Fruit fly (Drosophila melanogaster) whole organism, embryonic: ENCODE results near the gene CG17327.
A peak's percentile ranks its signal among the peaks of the same experiment; 100 is the strongest.

Source experiments
- CG10147 ChIP-seq: fragments of 200-800 bp; sonication (Bioruptor generic); optimal IDR thresholded peaks from 2 replicates; lab custom pipeline; 2019; ENCODE audit warnings: missing biosample characterization, mild to moderate bottlenecking, missing genetic modification characterization, moderate library complexity
- CG10959 ChIP-seq: fragments of 200-800 bp; sonication (Bioruptor generic); IDR thresholded peaks from 2 replicates; pipeline ENCODE4 v1.3.6; 2022; ENCODE audit warnings: missing biosample characterization, missing genetic modification characterization
- CG11723 ChIP-seq: fragments of 200-800 bp; sonication (Bioruptor generic); optimal IDR thresholded peaks from 2 replicates; lab custom pipeline; 2017; ENCODE audit warnings: missing biosample characterization, mild to moderate bottlenecking, missing genetic modification characterization
- CG12071 ChIP-seq: fragments of 200-800 bp; sonication (Bioruptor generic); optimal IDR thresholded peaks from 3 replicates; lab custom pipeline; 2018; ENCODE audit warnings: missing biosample characterization, mild to moderate bottlenecking, missing genetic modification characterization
- CG12769 ChIP-seq: fragments of 200-800 bp; sonication (Bioruptor generic); optimal IDR thresholded peaks from 2 replicates; lab custom pipeline; 2019; ENCODE audit warnings: missing biosample characterization, mild to moderate bottlenecking, missing genetic modification characterization, moderate library complexity
- CG13123 ChIP-seq: fragments of 200-800 bp; sonication (Bioruptor generic); optimal IDR thresholded peaks from 2 replicates; lab custom pipeline; 2016; ENCODE audit warnings: missing biosample characterization, missing genetic modification characterization
- CG2678 ChIP-seq: fragments of 200-800 bp; sonication (Bioruptor generic); optimal IDR thresholded peaks from 3 replicates; lab custom pipeline; 2019; ENCODE audit warnings: missing biosample characterization, mild to moderate bottlenecking, missing genetic modification characterization, moderate library complexity
- CG31365 ChIP-seq: fragments of 200-800 bp; sonication (Bioruptor generic); optimal IDR thresholded peaks from 2 replicates; lab custom pipeline; 2018; ENCODE audit warnings: missing biosample characterization, mild to moderate bottlenecking, missing genetic modification characterization
- CG31388 ChIP-seq: fragments of 200-800 bp; sonication (Bioruptor generic); optimal IDR thresholded peaks from 2 replicates; lab custom pipeline; 2016; ENCODE audit warnings: missing biosample characterization, missing genetic modification characterization
- CG32532 ChIP-seq: fragments of 200-800 bp; sonication (Bioruptor generic); IDR thresholded peaks from 2 replicates; pipeline ENCODE4 v1.3.6; 2022; ENCODE audit warnings: missing biosample characterization, missing genetic modification characterization
- CG7372 ChIP-seq: fragments of 200-800 bp; sonication (Bioruptor generic); IDR thresholded peaks from 2 replicates; pipeline ENCODE4 v1.3.6; 2022; ENCODE audit warnings: missing biosample characterization, missing genetic modification characterization
- CG7745 ChIP-seq: fragments of 200-800 bp; sonication (Bioruptor generic); optimal IDR thresholded peaks from 2 replicates; lab custom pipeline; 2018; ENCODE audit warnings: missing biosample characterization, mild to moderate bottlenecking, missing genetic modification characterization, moderate library complexity
- CG7786 ChIP-seq: fragments of 200-800 bp; sonication (Bioruptor generic); optimal IDR thresholded peaks from 2 replicates; lab custom pipeline; 2016; ENCODE audit warnings: missing biosample characterization, missing genetic modification characterization
- CG9609 ChIP-seq: fragments of 200-800 bp; sonication (Bioruptor generic); optimal IDR thresholded peaks from 3 replicates; lab custom pipeline; 2016; ENCODE audit warnings: missing biosample characterization, missing genetic modification characterization
- Chrac-16 ChIP-seq: fragments of 200-800 bp; sonication (Bioruptor generic); optimal IDR thresholded peaks from 3 replicates; lab custom pipeline; 2016; ENCODE audit warnings: missing biosample characterization, missing genetic modification characterization
- D19A ChIP-seq: fragments of 200-800 bp; optimal IDR thresholded peaks from 3 replicates; lab custom pipeline; 2019; ENCODE audit warnings: missing biosample characterization, mild to moderate bottlenecking, missing genetic modification characterization, moderate library complexity
- Dp ChIP-seq: fragments of 200-800 bp; sonication (Bioruptor generic); optimal IDR thresholded peaks from 2 replicates; lab custom pipeline; 2018; ENCODE audit warnings: missing biosample characterization, mild to moderate bottlenecking, missing genetic modification characterization, moderate library complexity
- Eip74EF ChIP-seq, 2 experiments: fragments of 200-800 bp in 1 of 2; fragments of >200 bp in 1 of 2; sonication (Bioruptor generic) in 1 of 2; optimal IDR thresholded peaks; 2 replicates each; lab custom pipeline; 2017 to 2019; ENCODE audit warnings: missing biosample characterization in 2 of 2, missing genetic modification characterization in 2 of 2, mild to moderate bottlenecking in 1 of 2, moderate library complexity in 1 of 2
- HLH3B ChIP-seq: fragments of 200-800 bp; sonication (Bioruptor generic); IDR thresholded peaks from 2 replicates; pipeline ENCODE4 v1.3.6; 2022; ENCODE audit warnings: missing biosample characterization, missing genetic modification characterization
- Hr39 ChIP-seq: fragments of >200 bp; optimal IDR thresholded peaks from 2 replicates; lab custom pipeline; 2017
- Myb ChIP-seq: fragments of 200-800 bp; sonication (Bioruptor generic); optimal IDR thresholded peaks from 2 replicates; lab custom pipeline; 2016; ENCODE audit warnings: missing biosample characterization, missing genetic modification characterization
- Nf-YA ChIP-seq: fragments of 200-800 bp; sonication (Bioruptor generic); IDR thresholded peaks from 2 replicates; pipeline ENCODE4 v1.3.6; 2022; ENCODE audit warnings: missing biosample characterization, missing genetic modification characterization
- Oaz ChIP-seq: fragments of 200-800 bp; sonication (Bioruptor generic); IDR thresholded peaks from 2 replicates; pipeline ENCODE4 v1.3.6; 2022; ENCODE audit warnings: missing biosample characterization, missing genetic modification characterization
- Rx ChIP-seq: fragments of 200-800 bp; sonication (Bioruptor generic); IDR thresholded peaks from 2 replicates; pipeline ENCODE4 v1.3.6; 2022; ENCODE audit warnings: missing biosample characterization, missing genetic modification characterization
- Side ChIP-seq: fragments of 200-800 bp; sonication (Bioruptor generic); optimal IDR thresholded peaks from 2 replicates; lab custom pipeline; 2016; ENCODE audit warnings: missing biosample characterization, missing genetic modification characterization
- Sox100B ChIP-seq: fragments of 200-800 bp; sonication (Bioruptor generic); optimal IDR thresholded peaks from 3 replicates; lab custom pipeline; 2018; ENCODE audit warnings: missing biosample characterization, mild to moderate bottlenecking, missing genetic modification characterization
- Xbp1 ChIP-seq: fragments of 200-800 bp; sonication (Bioruptor generic); optimal IDR thresholded peaks from 3 replicates; lab custom pipeline; 2016; ENCODE audit warnings: missing biosample characterization, mild to moderate bottlenecking, missing genetic modification characterization
- aop ChIP-seq: fragments of 200-800 bp; sonication (Bioruptor generic); IDR thresholded peaks from 2 replicates; pipeline ENCODE4 v1.3.6; 2022; ENCODE audit warnings: missing biosample characterization, missing genetic modification characterization
- ash1 ChIP-seq: fragments of 200-800 bp; sonication (Bioruptor generic); optimal IDR thresholded peaks from 2 replicates; lab custom pipeline; 2018; ENCODE audit warnings: missing biosample characterization, mild to moderate bottlenecking, missing genetic modification characterization
- corto ChIP-seq: fragments of 200-800 bp; sonication (Bioruptor generic); optimal IDR thresholded peaks from 2 replicates; lab custom pipeline; 2016; ENCODE audit warnings: missing biosample characterization, mild to moderate bottlenecking, missing genetic modification characterization, moderate library complexity
- crol ChIP-seq: fragments of 200-800 bp; sonication (Bioruptor generic); IDR thresholded peaks from 2 replicates; pipeline ENCODE4 v1.3.6; 2022; ENCODE audit warnings: missing biosample characterization, missing genetic modification characterization
- dati ChIP-seq: fragments of 200-800 bp; sonication (Bioruptor generic); IDR thresholded peaks from 2 replicates; pipeline ENCODE4 v1.3.6; 2022; ENCODE audit warnings: missing biosample characterization, missing genetic modification characterization
- disco-r ChIP-seq: fragments of 200-800 bp; sonication (Bioruptor generic); optimal IDR thresholded peaks from 2 replicates; lab custom pipeline; 2016; ENCODE audit warnings: missing biosample characterization, missing genetic modification characterization
- esg ChIP-seq: fragments of 200-800 bp; sonication (Bioruptor generic); conservative IDR thresholded peaks from 2 replicates; pipeline ENCODE4 v1.3.6; 2022; ENCODE audit warnings: missing biosample characterization, missing genetic modification characterization
- eve ChIP-seq, 2 experiments: fragments of >200 bp; optimal IDR thresholded peaks; 2 replicates each; lab custom pipeline; 2017; ENCODE audit warnings: missing biosample characterization in 2 of 2, missing genetic modification characterization in 2 of 2
- ftz-f1 ChIP-seq: fragments of 200-800 bp; sonication (Bioruptor generic); optimal IDR thresholded peaks from 2 replicates; lab custom pipeline; 2016; ENCODE audit warnings: missing biosample characterization, missing genetic modification characterization
- h ChIP-seq: fragments of >200 bp; optimal IDR thresholded peaks from 2 replicates; lab custom pipeline; 2017
- hth ChIP-seq: fragments of >200 bp; optimal IDR thresholded peaks from 2 replicates; lab custom pipeline; 2017; ENCODE audit warnings: inconsistent platforms
- klu ChIP-seq: fragments of 200-800 bp; sonication (Bioruptor generic); IDR thresholded peaks from 2 replicates; pipeline ENCODE4 v1.3.6; 2022; ENCODE audit warnings: missing biosample characterization, missing genetic modification characterization
- lilli ChIP-seq: fragments of 200-800 bp; sonication (Bioruptor generic); optimal IDR thresholded peaks from 3 replicates; lab custom pipeline; 2016; ENCODE audit warnings: missing biosample characterization, missing genetic modification characterization
- luna ChIP-seq: fragments of 200-800 bp; sonication (Bioruptor generic); optimal IDR thresholded peaks from 2 replicates; lab custom pipeline; 2016; ENCODE audit warnings: missing biosample characterization, missing genetic modification characterization
- nerfin-2 ChIP-seq: fragments of 200-800 bp; sonication (Bioruptor generic); IDR thresholded peaks from 2 replicates; pipeline ENCODE4 v1.3.6; 2022; ENCODE audit warnings: missing biosample characterization, missing genetic modification characterization; ENCODE audit not compliant: partially characterized antibody
- onecut ChIP-seq: fragments of 200-800 bp; sonication (Bioruptor generic); IDR thresholded peaks from 2 replicates; pipeline ENCODE4 v1.3.6; 2022; ENCODE audit warnings: missing biosample characterization, missing genetic modification characterization
- pita ChIP-seq: fragments of 200-800 bp; sonication (Bioruptor generic); optimal IDR thresholded peaks from 2 replicates; lab custom pipeline; 2017; ENCODE audit warnings: missing biosample characterization, mild to moderate bottlenecking, missing genetic modification characterization
- pros ChIP-seq: fragments of 200-800 bp; sonication (Bioruptor generic); optimal IDR thresholded peaks from 3 replicates; lab custom pipeline; 2019; ENCODE audit warnings: missing biosample characterization, mild to moderate bottlenecking, missing genetic modification characterization, moderate library complexity
- pum ChIP-seq: fragments of 200-800 bp; sonication (Bioruptor generic); optimal IDR thresholded peaks from 2 replicates; lab custom pipeline; 2016; ENCODE audit warnings: missing biosample characterization, missing genetic modification characterization
- rib ChIP-seq: fragments of 200-800 bp; sonication (Bioruptor generic); IDR thresholded peaks from 2 replicates; pipeline ENCODE4 v1.3.6; 2022; ENCODE audit warnings: missing biosample characterization, missing genetic modification characterization
- sima ChIP-seq: fragments of 200-800 bp; sonication (Bioruptor generic); optimal IDR thresholded peaks from 2 replicates; lab custom pipeline; 2016; ENCODE audit warnings: missing biosample characterization, missing genetic modification characterization
- sna ChIP-seq: fragments of 200-800 bp; sonication (Bioruptor generic); IDR thresholded peaks from 2 replicates; pipeline ENCODE4 v1.3.6; 2022; ENCODE audit warnings: missing biosample characterization, missing genetic modification characterization; ENCODE audit not compliant: partially characterized antibody
- z ChIP-seq: fragments of 200-800 bp; sonication (Bioruptor generic); IDR thresholded peaks from 3 replicates; pipeline ENCODE4 v1.3.6; 2022; ENCODE audit warnings: missing biosample characterization, missing genetic modification characterization
- zfh2 ChIP-seq: fragments of 200-800 bp; sonication (Bioruptor generic); optimal IDR thresholded peaks from 2 replicates; lab custom pipeline; 2016; ENCODE audit warnings: missing biosample characterization, missing genetic modification characterization

CG17327 gene

dm6 chr3R:13015811-13016766 is 18.6 kb upstream of the CG17327 start (continued):
- TF ChIP-seq pros (GFP tag; lab: Kevin White, UChicago), result no peak
- no peak for TF ChIP-seq hth (lab: Kevin White, UChicago)
- TF ChIP-seq Sox100B (GFP tag; lab: Kevin White, UChicago), result no peak
- TF ChIP-seq CG31365 (tag; lab: Kevin White, UChicago), result no peak
- no peak for TF ChIP-seq pum (GFP tag; lab: Kevin White, UChicago)
- TF ChIP-seq Dp, result no peak
- TF ChIP-seq CG7372, result no peak
- TF ChIP-seq crol (GFP tag; lab: Robert Waterston, UW), result no peak; the same call in none of the 2 replicates
- no peak for TF ChIP-seq Side
- TF ChIP-seq CG31388 (GFP tag; lab: Kevin White, UChicago), result no peak
- no peak for TF ChIP-seq zfh2 (GFP tag; lab: Kevin White, UChicago)
- TF ChIP-seq CG2678 (tag; lab: Kevin White, UChicago), result peak; percentile 20
- no peak for TF ChIP-seq CG12071
- no peak for TF ChIP-seq luna (GFP tag; lab: Kevin White, UChicago)
- peak; percentile 39 for TF ChIP-seq CG9609 (GFP tag; lab: Kevin White, UChicago)
- TF ChIP-seq Rx (GFP tag; lab: Robert Waterston, UW), result no peak
- TF ChIP-seq sna (GFP tag; lab: Robert Waterston, UW), result no peak
- TF ChIP-seq Eip74EF (GFP tag; optimal IDR thresholded peaks at IDR 0.05; lab: Kevin White, UChicago), result no peak
- TF ChIP-seq Hr39 (lab: Kevin White, UChicago), result no peak
- no peak for TF ChIP-seq Nf-YA (GFP tag; lab: Robert Waterston, UW)
- TF ChIP-seq Oaz (GFP tag; lab: Robert Waterston, UW), result no peak
- no peak for TF ChIP-seq D19A (tag; lab: Kevin White, UChicago)
- no peak for TF ChIP-seq CG7786 (GFP tag; lab: Kevin White, UChicago)
- TF ChIP-seq nerfin-2 (GFP tag; lab: Robert Waterston, UW), result no peak
- no peak for TF ChIP-seq Chrac-16 (GFP tag; lab: Kevin White, UChicago)
- no peak for TF ChIP-seq h
- no peak for TF ChIP-seq sima (GFP tag; lab: Kevin White, UChicago)
- TF ChIP-seq CG10147 (GFP tag; lab: Kevin White, UChicago), result no peak
- TF ChIP-seq dati (GFP tag; lab: Robert Waterston, UW), result no peak
- TF ChIP-seq rib (GFP tag; lab: Robert Waterston, UW), result peak; percentile 34; the same call in 1 of the 2 replicates
- TF ChIP-seq z (GFP tag; lab: Robert Waterston, UW), result no peak
- TF ChIP-seq eve (GFP tag; optimal IDR thresholded peaks at IDR 0.05; lab: Kevin White, UChicago), result no peak
- TF ChIP-seq klu (GFP tag; lab: Robert Waterston, UW), result no peak
- TF ChIP-seq CG7745 (tag; lab: Kevin White, UChicago), result no peak
- TF ChIP-seq lilli (GFP tag; lab: Kevin White, UChicago), result peak; percentile 16
- TF ChIP-seq HLH3B, result no peak
- TF ChIP-seq aop, result no peak
- TF ChIP-seq ash1 (GFP tag; lab: Kevin White, UChicago), result no peak
- no peak for TF ChIP-seq CG13123 (GFP tag; lab: Kevin White, UChicago)
- no peak for TF ChIP-seq pita (GFP tag; lab: Kevin White, UChicago)
- TF ChIP-seq Myb (GFP tag; lab: Kevin White, UChicago), result no peak
- TF ChIP-seq disco-r (GFP tag; lab: Kevin White, UChicago), result no peak
- no peak for TF ChIP-seq CG11723
- TF ChIP-seq ftz-f1 (GFP tag; lab: Kevin White, UChicago), result no peak
- TF ChIP-seq CG32532 (GFP tag; lab: Robert Waterston, UW), result peak; percentile 55
- peak; percentile 85 for TF ChIP-seq CG12769 (tag; lab: Kevin White, UChicago)
- TF ChIP-seq onecut (GFP tag; lab: Robert Waterston, UW), result 0 out of 2 replicates have a peak, but pooled peaks have one; percentile 4
- no peak for TF ChIP-seq esg (GFP tag; lab: Robert Waterston, UW)
- no peak for TF ChIP-seq Xbp1 (GFP tag; lab: Kevin White, UChicago)
- no peak for TF ChIP-seq CG10959
- TF ChIP-seq corto (GFP tag; lab: Kevin White, UChicago), result peak; percentile 42
